Fruit fly (Drosophila melanogaster): Measurements from ENCODE around the gene CG2983.

Gene CG2983

DNA sequence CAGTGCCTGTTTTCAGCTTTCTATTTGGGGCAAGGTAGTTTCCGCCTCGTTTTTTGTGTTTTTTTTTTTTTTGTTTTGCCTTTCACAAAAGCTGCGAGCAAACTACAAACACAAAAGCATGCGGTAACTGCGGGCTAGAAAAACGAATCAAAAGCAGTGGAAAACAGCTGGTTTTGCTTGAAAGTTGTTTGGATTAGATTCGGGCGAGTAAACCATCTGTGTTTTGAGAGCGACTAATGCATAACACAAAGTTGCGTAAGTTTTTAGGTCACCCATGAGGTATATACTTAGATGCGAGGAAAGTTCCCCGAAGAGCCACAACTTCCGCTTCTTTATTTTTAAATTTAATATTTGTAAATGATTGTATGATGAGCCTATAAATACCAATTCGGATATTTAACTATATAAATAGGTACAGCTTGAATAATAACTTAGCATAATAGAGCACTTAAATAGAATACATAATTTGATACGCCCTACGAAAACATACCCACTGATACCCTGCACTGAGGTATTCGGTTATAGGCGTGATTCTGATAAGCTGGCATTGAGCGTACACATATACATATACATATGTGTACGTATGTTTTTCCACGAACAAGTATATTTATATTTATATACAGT lies 25.0 kb downstream of the CG2983 start (continued):
- TF ChIP-seq Max (GFP tag; optimal IDR thresholded peaks at IDR 0.05): no peak
- no peak for TF ChIP-seq Dfd (GFP tag; optimal IDR thresholded peaks at IDR 0.05)
- no peak for TF ChIP-seq Mrtf (GFP tag; IDR thresholded peaks at IDR 0.05)
- TF ChIP-seq grau (tag; optimal IDR thresholded peaks at IDR 0.05): peak; percentile 52
- no peak for TF ChIP-seq CG5953 (GFP tag; IDR thresholded peaks at IDR 0.05)
- TF ChIP-seq stwl (tag; optimal IDR thresholded peaks at IDR 0.05): no peak
- no peak for TF ChIP-seq schlank (tag; optimal IDR thresholded peaks at IDR 0.05)
- no peak for TF ChIP-seq tna (GFP tag; IDR thresholded peaks at IDR 0.05; ENCODE audit: partially characterized antibody)
- no peak for TF ChIP-seq CG32767 (GFP tag; IDR thresholded peaks at IDR 0.05)
- TF ChIP-seq CG9817 (tag; optimal IDR thresholded peaks at IDR 0.05): no peak
- TF ChIP-seq CG10267 (tag; optimal IDR thresholded peaks at IDR 0.05): peak; percentile 5
- TF ChIP-seq mirr (GFP tag; optimal IDR thresholded peaks at IDR 0.05): peak; percentile 53
- peak; percentile 15 for TF ChIP-seq CG12104 (GFP tag; optimal IDR thresholded peaks at IDR 0.05)
- TF ChIP-seq CG43689 (GFP tag; IDR thresholded peaks at IDR 0.05): no peak
- TF ChIP-seq exex (tag; optimal IDR thresholded peaks at IDR 0.05): peak; percentile 2
- TF ChIP-seq CG34422 (GFP tag; IDR thresholded peaks at IDR 0.05): peak; percentile 38; the same call in 1 of the 3 replicates
- TF ChIP-seq Sox102F (GFP tag; optimal IDR thresholded peaks at IDR 0.05): no peak
- no peak for TF ChIP-seq CG3407 (GFP tag; optimal IDR thresholded peaks at IDR 0.05)
- TF ChIP-seq crol (GFP tag; IDR thresholded peaks at IDR 0.05): no peak
- TF ChIP-seq sqz (GFP tag; optimal IDR thresholded peaks at IDR 0.05): peak; percentile 63
- TF ChIP-seq toy (GFP tag; IDR thresholded peaks at IDR 0.05): no peak
- no peak for TF ChIP-seq GATAe (GFP tag; conservative IDR thresholded peaks at IDR 0.05)
- TF ChIP-seq CG10209 (GFP tag; optimal IDR thresholded peaks at IDR 0.05): peak; percentile 67
- no peak for TF ChIP-seq chif (GFP tag; optimal IDR thresholded peaks at IDR 0.05)
- TF ChIP-seq Adf1 (GFP tag; IDR thresholded peaks at IDR 0.05): no peak
- no peak for TF ChIP-seq NC2β (GFP tag; optimal IDR thresholded peaks at IDR 0.05)
- TF ChIP-seq CG12659 (GFP tag; optimal IDR thresholded peaks at IDR 0.05): peak; percentile 47
- TF ChIP-seq CG11560 (tag; IDR thresholded peaks at IDR 0.05): no peak
- peak; percentile 63 for TF ChIP-seq slbo (GFP tag; IDR thresholded peaks at IDR 0.05)
- peak; percentile 33; the same call in 1 of the 3 replicates for TF ChIP-seq CG7357 (GFP tag; IDR thresholded peaks at IDR 0.05)
- no peak for TF ChIP-seq CG9609 (GFP tag; optimal IDR thresholded peaks at IDR 0.05)
- TF ChIP-seq Lpt (GFP tag; optimal IDR thresholded peaks at IDR 0.05): no peak
- TF ChIP-seq run (tag; optimal IDR thresholded peaks at IDR 0.05): no peak
- no peak for TF ChIP-seq corto (GFP tag; optimal IDR thresholded peaks at IDR 0.05)
- TF ChIP-seq ase (GFP tag; IDR thresholded peaks at IDR 0.05): 0 out of 3 replicates have a peak, but pooled peaks have one; percentile 17
- no peak for TF ChIP-seq mam (GFP tag; optimal IDR thresholded peaks at IDR 0.05)
- TF ChIP-seq kni (GFP tag; optimal IDR thresholded peaks at IDR 0.05): no peak
- no peak for TF ChIP-seq CG18476 (GFP tag; optimal IDR thresholded peaks at IDR 0.05)
- peak; percentile 16; the same call in 1 of the 2 replicates for TF ChIP-seq CG32532 (GFP tag; IDR thresholded peaks at IDR 0.05)
- no peak for TF ChIP-seq her (GFP tag; optimal IDR thresholded peaks at IDR 0.05)
- TF ChIP-seq Deaf1 (tag; optimal IDR thresholded peaks at IDR 0.05): peak; percentile 26
- 0 out of 2 replicates have a peak, but pooled peaks have one; percentile 13 for TF ChIP-seq gsb (GFP tag; IDR thresholded peaks at IDR 0.05)
- peak; percentile 69 for TF ChIP-seq CG2678 (tag; optimal IDR thresholded peaks at IDR 0.05)
- TF ChIP-seq CG17612 (GFP tag; IDR thresholded peaks at IDR 0.05): no peak
- no peak for TF ChIP-seq MTF-1 (GFP tag; optimal IDR thresholded peaks at IDR 0.05; ENCODE audit: borderline replicate concordance)
- TF ChIP-seq shn (GFP tag; optimal IDR thresholded peaks at IDR 0.05): no peak
- TF ChIP-seq CG6854 (GFP tag; optimal IDR thresholded peaks at IDR 0.05): no peak
- peak; percentile 32 for TF ChIP-seq NfI (GFP tag; optimal IDR thresholded peaks at IDR 0.05)
- peak; percentile 9; the same call in 1 of the 2 replicates for TF ChIP-seq sisA (GFP tag; IDR thresholded peaks at IDR 0.05)
- TF ChIP-seq CG10543 (GFP tag; optimal IDR thresholded peaks at IDR 0.05): peak; percentile 29

All from whole organism, embryonic.